Worm (Caenorhabditis elegans) whole organism, L3 larva: ENCODE results near the gene lact-1.
A peak's percentile ranks its signal among the peaks of the same experiment; 100 is the strongest.

ENCODE experiments used
- R02D3.7 ChIP-seq: fragments of 150-350 bp; optimal IDR thresholded peaks from 2 replicates; lab custom pipeline; 2014; ENCODE audit warnings: missing biosample characterization, missing genetic modification characterization
- aly-2 ChIP-seq: fragments of 150-350 bp; optimal IDR thresholded peaks from 2 replicates; lab custom pipeline; 2014; ENCODE audit warnings: missing biosample characterization, missing genetic modification characterization
- ceh-28 ChIP-seq: fragments of 150-350 bp; optimal IDR thresholded peaks from 2 replicates; lab custom pipeline; 2014; ENCODE audit warnings: missing biosample characterization, missing genetic modification reagents, missing genetic modification characterization
- ceh-82 ChIP-seq: fragments of 150-350 bp; optimal IDR thresholded peaks from 2 replicates; lab custom pipeline; 2014; ENCODE audit warnings: missing biosample characterization, missing genetic modification characterization
- daf-12 ChIP-seq: fragments of 150-350 bp; optimal IDR thresholded peaks from 2 replicates; lab custom pipeline; 2014; ENCODE audit warnings: missing biosample characterization, missing genetic modification reagents, missing genetic modification characterization
- egl-5 ChIP-seq: fragments of 150-350 bp; optimal IDR thresholded peaks from 2 replicates; lab custom pipeline; 2017; ENCODE audit warnings: missing biosample characterization, missing genetic modification reagents, missing genetic modification characterization, inconsistent platforms
- elt-1 ChIP-seq: fragments of 150-350 bp; optimal IDR thresholded peaks from 2 replicates; lab custom pipeline; 2014; ENCODE audit warnings: missing biosample characterization, missing genetic modification characterization
- elt-2 ChIP-seq: sonication (generic microtip); optimal IDR thresholded peaks from 2 replicates; lab custom pipeline; 2016; ENCODE audit warnings: missing genetic modification reagents, mild to moderate bottlenecking, missing genetic modification characterization, missing compliant biosample characterization
- elt-3 ChIP-seq, 3 experiments: fragments of 150-350 bp in 1 of 3; sonication (generic microtip) in 2 of 3; optimal IDR thresholded peaks; 2 replicates in 2 of 3; 4 replicates in 1 of 3; lab custom pipeline; 2014 to 2017; ENCODE audit warnings: missing biosample characterization in 3 of 3, missing genetic modification characterization in 3 of 3
- eor-1 ChIP-seq, 2 experiments: fragments of 150-350 bp; optimal IDR thresholded peaks; 2 replicates each; lab custom pipeline; 2014 to 2018; ENCODE audit warnings: missing biosample characterization in 2 of 2, missing genetic modification characterization in 2 of 2
- fkh-10 ChIP-seq: sonication (generic microtip); optimal IDR thresholded peaks from 2 replicates; lab custom pipeline; 2017; ENCODE audit warnings: missing biosample characterization, missing genetic modification reagents, missing genetic modification characterization
- fkh-2 ChIP-seq: fragments of 150-350 bp; optimal IDR thresholded peaks from 2 replicates; lab custom pipeline; 2014; ENCODE audit warnings: missing biosample characterization, missing genetic modification reagents, missing genetic modification characterization
- hmg-11 ChIP-seq: sonication (generic microtip); optimal IDR thresholded peaks from 2 replicates; lab custom pipeline; 2016; ENCODE audit warnings: missing genetic modification characterization, missing compliant biosample characterization
- jun-1 ChIP-seq: fragments of 150-350 bp; optimal IDR thresholded peaks from 2 replicates; lab custom pipeline; 2014; ENCODE audit warnings: missing biosample characterization, missing genetic modification reagents, missing genetic modification characterization
- lin-15B ChIP-seq: fragments of 150-350 bp; optimal IDR thresholded peaks from 2 replicates; lab custom pipeline; 2014; ENCODE audit warnings: missing biosample characterization, missing genetic modification characterization
- lin-39 ChIP-seq: fragments of 150-350 bp; optimal IDR thresholded peaks from 2 replicates; lab custom pipeline; 2018; ENCODE audit warnings: missing biosample characterization, missing genetic modification reagents, missing genetic modification characterization
- lsy-12 ChIP-seq: sonication (generic microtip); optimal IDR thresholded peaks from 2 replicates; lab custom pipeline; 2016; ENCODE audit warnings: mild to moderate bottlenecking, missing genetic modification characterization, missing compliant biosample characterization
- mdl-1 ChIP-seq: fragments of 150-350 bp; optimal IDR thresholded peaks from 2 replicates; lab custom pipeline; 2014; ENCODE audit warnings: missing biosample characterization, missing genetic modification characterization
- mml-1 ChIP-seq: fragments of 150-350 bp; sonication (generic microtip); optimal IDR thresholded peaks from 3 replicates; lab custom pipeline; 2014; ENCODE audit warnings: missing biosample characterization, missing genetic modification characterization
- nfya-1 ChIP-seq: sonication (generic microtip); optimal IDR thresholded peaks from 2 replicates; lab custom pipeline; 2017; ENCODE audit warnings: missing genetic modification characterization, mild to moderate bottlenecking, missing compliant biosample characterization, antibody characterized with exemption, moderate library complexity; ENCODE audit not compliant: insufficient read depth
- nhr-11 ChIP-seq: fragments of 150-350 bp; optimal IDR thresholded peaks from 2 replicates; lab custom pipeline; 2014; ENCODE audit warnings: missing biosample characterization, missing genetic modification characterization
- nhr-12 ChIP-seq: fragments of 150-350 bp; optimal IDR thresholded peaks from 2 replicates; lab custom pipeline; 2014; ENCODE audit warnings: missing biosample characterization, missing genetic modification characterization
- nhr-23 ChIP-seq: fragments of 150-350 bp; optimal IDR thresholded peaks from 2 replicates; lab custom pipeline; 2014; ENCODE audit warnings: missing biosample characterization, missing genetic modification reagents, missing genetic modification characterization
- nhr-237 ChIP-seq: fragments of 150-350 bp; optimal IDR thresholded peaks from 2 replicates; lab custom pipeline; 2014; ENCODE audit warnings: missing biosample characterization, missing genetic modification characterization
- nhr-25 ChIP-seq: sonication (generic microtip); optimal IDR thresholded peaks from 2 replicates; lab custom pipeline; 2017; ENCODE audit warnings: missing biosample characterization, missing genetic modification characterization
- nhr-67 ChIP-seq: fragments of 150-350 bp; optimal IDR thresholded peaks from 2 replicates; lab custom pipeline; 2014; ENCODE audit warnings: missing biosample characterization, missing genetic modification characterization
- nhr-77 ChIP-seq: fragments of 150-350 bp; optimal IDR thresholded peaks from 2 replicates; lab custom pipeline; 2014; ENCODE audit warnings: missing biosample characterization, missing genetic modification characterization
- pha-4 ChIP-seq: fragments of 150-350 bp; optimal IDR thresholded peaks from 2 replicates; lab custom pipeline; 2014; ENCODE audit warnings: missing biosample characterization, missing genetic modification reagents, missing genetic modification characterization
- pqm-1 ChIP-seq: fragments of 150-350 bp; optimal IDR thresholded peaks from 2 replicates; lab custom pipeline; 2017; ENCODE audit warnings: missing biosample characterization, missing genetic modification characterization, inconsistent platforms
- sea-2 ChIP-seq: fragments of 150-350 bp; sonication (generic microtip); optimal IDR thresholded peaks from 4 replicates; lab custom pipeline; 2014; ENCODE audit warnings: missing biosample characterization, missing genetic modification reagents, missing genetic modification characterization
- skn-1 ChIP-seq: fragments of 150-350 bp; optimal IDR thresholded peaks from 2 replicates; lab custom pipeline; 2014; ENCODE audit warnings: missing biosample characterization, missing genetic modification characterization
- snpc-4 ChIP-seq: fragments of 150-350 bp; optimal IDR thresholded peaks from 2 replicates; lab custom pipeline; 2014; ENCODE audit warnings: missing biosample characterization, missing genetic modification characterization
- tbx-2 ChIP-seq: sonication (generic microtip); optimal IDR thresholded peaks from 2 replicates; lab custom pipeline; 2016; ENCODE audit warnings: mild to moderate bottlenecking, missing genetic modification characterization, missing compliant biosample characterization
- unc-62 ChIP-seq: fragments of 150-350 bp; sonication (generic microtip); optimal IDR thresholded peaks from 4 replicates; lab custom pipeline; 2014; ENCODE audit warnings: missing biosample characterization, missing genetic modification reagents, missing genetic modification characterization
- zag-1 ChIP-seq: fragments of 150-350 bp; optimal IDR thresholded peaks from 2 replicates; lab custom pipeline; 2014; ENCODE audit warnings: missing biosample characterization, missing genetic modification characterization
- ztf-4 ChIP-seq: fragments of 150-350 bp; optimal IDR thresholded peaks from 2 replicates; lab custom pipeline; 2014; ENCODE audit warnings: missing biosample characterization, missing genetic modification characterization

The lact-1 gene

ce11 chrX:7222383-7222782 lies 37.8 kb downstream of the lact-1 start:
- TF ChIP-seq mml-1 (tag; lab: Kevin White, UChicago) (no peak), elt-2 (tag; lab: Kevin White, UChicago) (no peak), unc-62 (GFP tag; lab: Kevin White, UChicago) (no peak), snpc-4 (tag; lab: Kevin White, UChicago) (peak; percentile 2), nhr-77 (no peak), pha-4 (tag; lab: Kevin White, UChicago) (no peak), hmg-11 (tag; lab: Kevin White, UChicago) (no peak), fkh-10 (no peak), ceh-82 (no peak), elt-1 (tag; lab: Kevin White, UChicago) (no peak), nhr-237 (no peak), lsy-12 (tag; lab: Kevin White, UChicago) (no peak), nhr-12 (no peak), nhr-25 (no peak), nfya-1 (tag; lab: Kevin White, UChicago) (peak; percentile 44), tbx-2 (tag; lab: Kevin White, UChicago) (no peak), jun-1 (tag; lab: Kevin White, UChicago) (no peak), lin-39 (tag; lab: Kevin White, UChicago) (peak; percentile 63), fkh-2 (tag; lab: Kevin White, UChicago) (no peak), pqm-1 (no peak), R02D3.7 (tag; lab: Kevin White, UChicago) (no peak), lin-15B (tag; lab: Kevin White, UChicago) (no peak), ceh-28 (tag; lab: Kevin White, UChicago) (no peak), nhr-23 (no peak)

ce11 chrX:7220209-7220608 lies 40.0 kb downstream of the lact-1 start:
- TF ChIP-seq aly-2 (no peak), nhr-11 (tag; lab: Kevin White, UChicago) (no peak), lin-39 (tag; lab: Kevin White, UChicago) (no peak), nhr-67 (tag; lab: Kevin White, UChicago) (no peak), ceh-28 (tag; lab: Kevin White, UChicago) (no peak), daf-12 (no peak), nfya-1 (tag; lab: Kevin White, UChicago) (no peak), skn-1 (no peak), pha-4 (tag; lab: Kevin White, UChicago) (no peak), unc-62 (GFP tag; lab: Kevin White, UChicago) (no peak), lsy-12 (tag; lab: Kevin White, UChicago) (no peak), R02D3.7 (tag; lab: Kevin White, UChicago) (no peak), ztf-4 (tag; lab: Kevin White, UChicago) (no peak), eor-1 (tag; optimal IDR thresholded peaks at IDR 0.05; lab: Kevin White, UChicago) (no peak), jun-1 (tag; lab: Kevin White, UChicago) (no peak), elt-3 (tag; optimal IDR thresholded peaks at IDR 0.05; lab: Kevin White, UChicago) (no peak), nhr-77 (no peak), egl-5 (tag; lab: Kevin White, UChicago) (no peak), ceh-82 (no peak)

DNA sequence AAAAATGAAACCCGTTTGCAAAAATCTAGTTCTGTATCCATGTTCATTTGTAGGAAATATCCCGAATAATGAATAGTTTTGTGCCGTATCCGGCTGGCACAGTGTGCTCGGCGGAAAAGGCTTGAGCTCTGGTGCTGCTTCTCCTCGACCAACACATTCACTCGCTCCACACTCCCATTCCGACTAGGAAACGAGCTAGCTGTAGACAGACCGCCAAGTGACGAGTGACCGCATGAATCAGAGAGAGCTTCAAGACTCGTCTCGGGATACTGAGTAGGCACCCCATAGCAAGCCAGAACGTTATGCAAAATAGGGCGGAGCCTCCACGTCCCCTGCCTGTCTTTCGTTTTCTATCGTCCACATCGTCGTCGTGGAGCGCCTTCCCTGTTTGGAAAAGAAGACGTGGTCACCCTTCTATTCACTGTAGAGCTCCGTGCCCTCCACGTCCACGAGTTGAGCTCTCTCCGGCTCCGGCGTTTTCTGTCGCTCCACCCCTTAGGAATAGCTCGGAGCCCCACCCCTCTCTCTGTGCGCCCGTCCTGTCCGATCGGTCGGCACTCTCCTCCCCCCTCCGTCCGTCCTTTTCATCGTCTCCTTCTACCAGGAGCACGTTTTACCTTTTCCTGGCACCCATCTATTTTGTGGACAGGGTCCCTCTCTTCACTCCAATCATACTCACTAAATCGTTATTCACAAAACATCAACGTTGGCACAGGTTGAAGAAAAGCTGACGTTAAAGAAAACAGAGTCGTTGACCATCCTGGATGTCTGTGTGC lies 42.3 kb downstream of the lact-1 start, which contains the start of gene syd-9:
Gene syd-9 (plus strand): TSS at position 394 of the 776 bp plus-strand sequence.
- TF ChIP-seq hmg-11 (tag; lab: Kevin White, UChicago) (peak; percentile 12), nfya-1 (tag; lab: Kevin White, UChicago) (peak; percentile 9), sea-2 (no peak), lin-39 (tag; lab: Kevin White, UChicago) (peak; percentile 31)

- TF ChIP-seq mml-1 (tag; lab: Kevin White, UChicago) (no peak), zag-1 (tag; lab: Kevin White, UChicago) (no peak), lin-15B (tag; lab: Kevin White, UChicago) (no peak), aly-2 (no peak), elt-2 (tag; lab: Kevin White, UChicago) (no peak), mdl-1 (tag; lab: Kevin White, UChicago) (no peak), nhr-237 (no peak), nhr-77 (no peak), R02D3.7 (tag; lab: Kevin White, UChicago) (no peak), tbx-2 (tag; lab: Kevin White, UChicago) (no peak), jun-1 (tag; lab: Kevin White, UChicago) (no peak), ceh-82 (no peak), fkh-10 (no peak)
Observed at ce11 chrX:7211405-7211804, 48.8 kb downstream of the lact-1 start, which contains the start of gene spp-22. spp-22 (plus strand) TSS chrX:7211705.
